Fruit fly (Drosophila melanogaster) whole organism, embryonic: ENCODE data around the gene LpR2.

Source experiments
- Abd-B ChIP-seq: fragments of 200-800 bp; sonication (Bioruptor generic); optimal IDR thresholded peaks from 2 replicates; lab custom pipeline; 2018; ENCODE audit warnings: missing biosample characterization, mild to moderate bottlenecking, missing genetic modification characterization, moderate library complexity
- BEAF-32 ChIP-seq: fragments of 200-800 bp; sonication (Bioruptor generic); optimal IDR thresholded peaks from 3 replicates; lab custom pipeline; 2017; ENCODE audit warnings: missing biosample characterization, missing genetic modification characterization, mild to moderate bottlenecking, moderate library complexity, missing genetic modification reagents
- CG11456 ChIP-seq: fragments of 200-800 bp; sonication (Bioruptor generic); IDR thresholded peaks from 3 replicates; pipeline ENCODE4 v1.3.6; 2022; ENCODE audit warnings: missing biosample characterization, missing genetic modification characterization
- CG12769 ChIP-seq: fragments of 200-800 bp; sonication (Bioruptor generic); optimal IDR thresholded peaks from 2 replicates; lab custom pipeline; 2019; ENCODE audit warnings: missing biosample characterization, mild to moderate bottlenecking, missing genetic modification characterization, moderate library complexity
- CG13287 ChIP-seq: fragments of 200-800 bp; sonication (Bioruptor generic); IDR thresholded peaks from 2 replicates; pipeline ENCODE4 v1.3.6; 2022; ENCODE audit warnings: missing biosample characterization, missing genetic modification characterization; ENCODE audit not compliant: partially characterized antibody
- CG13775 ChIP-seq: fragments of 200-800 bp; sonication (Bioruptor generic); optimal IDR thresholded peaks from 3 replicates; lab custom pipeline; 2017; ENCODE audit warnings: missing biosample characterization, mild to moderate bottlenecking, missing genetic modification characterization
- CG1647 ChIP-seq: fragments of 200-800 bp; sonication (Bioruptor generic); optimal IDR thresholded peaks from 3 replicates; lab custom pipeline; 2016; ENCODE audit warnings: missing biosample characterization, missing genetic modification characterization
- CG17186 ChIP-seq: fragments of 200-800 bp; sonication (Bioruptor generic); optimal IDR thresholded peaks from 3 replicates; lab custom pipeline; 2017; ENCODE audit warnings: missing biosample characterization, missing genetic modification reagents, missing genetic modification characterization
- CG2712 ChIP-seq: fragments of 200-800 bp; optimal IDR thresholded peaks from 3 replicates; lab custom pipeline; 2019; ENCODE audit warnings: missing biosample characterization, mild to moderate bottlenecking, missing genetic modification characterization, moderate library complexity
- CG32767 ChIP-seq: fragments of 200-800 bp; sonication (Bioruptor generic); IDR thresholded peaks from 2 replicates; pipeline ENCODE4 v1.3.6; 2022; ENCODE audit warnings: missing biosample characterization, missing genetic modification characterization
- CG34376 ChIP-seq: fragments of 200-800 bp; sonication (Bioruptor generic); optimal IDR thresholded peaks from 2 replicates; lab custom pipeline; 2018; ENCODE audit warnings: missing biosample characterization, mild to moderate bottlenecking, missing genetic modification characterization
- CG7987 ChIP-seq: fragments of 200-800 bp; sonication (Bioruptor generic); optimal IDR thresholded peaks from 2 replicates; lab custom pipeline; 2018; ENCODE audit warnings: missing biosample characterization, mild to moderate bottlenecking, missing genetic modification characterization, moderate library complexity
- CG8765 ChIP-seq: fragments of 200-800 bp; sonication (Bioruptor generic); IDR thresholded peaks from 2 replicates; pipeline ENCODE4 v1.3.6; 2022; ENCODE audit warnings: missing biosample characterization, missing genetic modification characterization
- Camta ChIP-seq: fragments of 200-800 bp; sonication (Bioruptor generic); optimal IDR thresholded peaks from 2 replicates; lab custom pipeline; 2016; ENCODE audit warnings: missing biosample characterization, missing genetic modification characterization
- CkIIα-i1 ChIP-seq: fragments of 200-800 bp; sonication (Bioruptor generic); IDR thresholded peaks from 2 replicates; pipeline ENCODE4 v1.3.6; 2022; ENCODE audit warnings: missing biosample characterization, missing genetic modification characterization
- CoRest ChIP-seq: fragments of 200-800 bp; sonication (Bioruptor generic); optimal IDR thresholded peaks from 3 replicates; lab custom pipeline; 2018; ENCODE audit warnings: missing biosample characterization, mild to moderate bottlenecking, missing genetic modification characterization, moderate library complexity
- Dll ChIP-seq: fragments of 200-800 bp; sonication (Bioruptor generic); IDR thresholded peaks from 4 replicates; pipeline ENCODE4 v1.3.6; 2022; ENCODE audit warnings: missing biosample characterization, missing genetic modification characterization; ENCODE audit not compliant: partially characterized antibody
- E2f2 ChIP-seq: fragments of 200-800 bp; sonication (Bioruptor generic); IDR thresholded peaks from 2 replicates; pipeline ENCODE4 v1.3.6; 2022; ENCODE audit warnings: missing biosample characterization, missing genetic modification characterization
- MBD-R2 ChIP-seq: fragments of 200-800 bp; sonication (Bioruptor generic); IDR thresholded peaks from 2 replicates; pipeline ENCODE4 v1.3.6; 2022; ENCODE audit warnings: missing biosample characterization, missing genetic modification characterization
- Med ChIP-seq: fragments of 200-800 bp; sonication (Bioruptor generic); peaks from one replicate; lab custom pipeline; 2016; ENCODE audit warnings: missing biosample characterization, missing genetic modification characterization, mild to moderate bottlenecking, inconsistent platforms, moderate library complexity
- Mrtf ChIP-seq: fragments of 200-800 bp; sonication (Bioruptor generic); IDR thresholded peaks from 3 replicates; pipeline ENCODE4 v1.3.6; 2022; ENCODE audit warnings: missing biosample characterization, missing genetic modification characterization
- NC2α ChIP-seq: fragments of 200-800 bp; sonication (Bioruptor generic); optimal IDR thresholded peaks from 2 replicates; lab custom pipeline; 2016; ENCODE audit warnings: missing biosample characterization, missing genetic modification characterization
- Pdp1 ChIP-seq, 2 experiments: fragments of 200-800 bp; sonication (Bioruptor generic); optimal IDR thresholded peaks; 3 replicates each; lab custom pipeline; 2016; ENCODE audit warnings: missing biosample characterization in 2 of 2, missing genetic modification characterization in 2 of 2, mild to moderate bottlenecking in 1 of 2, moderate library complexity in 1 of 2
- Scr ChIP-seq: fragments of 200-800 bp; sonication (Bioruptor generic); IDR thresholded peaks from 2 replicates; pipeline ENCODE4 v1.3.6; 2022; ENCODE audit warnings: missing biosample characterization, missing genetic modification characterization; ENCODE audit not compliant: partially characterized antibody
- Sin3A ChIP-seq: fragments of >200 bp; optimal IDR thresholded peaks from 2 replicates; lab custom pipeline; 2018
- Sry-β ChIP-seq: fragments of 200-800 bp; sonication (Bioruptor generic); optimal IDR thresholded peaks from 2 replicates; lab custom pipeline; 2018; ENCODE audit warnings: missing biosample characterization, mild to moderate bottlenecking, missing genetic modification characterization, moderate library complexity
- Sry-δ ChIP-seq: fragments of 200-800 bp; sonication (Bioruptor generic); optimal IDR thresholded peaks from 2 replicates; lab custom pipeline; 2016; ENCODE audit warnings: missing biosample characterization, missing genetic modification characterization
- Taf1 ChIP-seq: fragments of 200-800 bp; sonication (Bioruptor generic); IDR thresholded peaks from 2 replicates; pipeline ENCODE4 v1.3.6; 2022; ENCODE audit warnings: missing biosample characterization, missing genetic modification characterization
- ase ChIP-seq: fragments of 200-800 bp; sonication (Bioruptor generic); IDR thresholded peaks from 3 replicates; pipeline ENCODE4 v1.3.6; 2022; ENCODE audit warnings: missing biosample characterization, missing genetic modification characterization
- crp ChIP-seq, 2 experiments: fragments of 200-800 bp; sonication (Bioruptor generic); optimal IDR thresholded peaks; 2 replicates in 1 of 2; 3 replicates in 1 of 2; lab custom pipeline; 2017; ENCODE audit warnings: missing biosample characterization in 2 of 2, missing genetic modification characterization in 2 of 2, mild to moderate bottlenecking in 1 of 2, moderate library complexity in 1 of 2
- danr ChIP-seq: fragments of 200-800 bp; sonication (Bioruptor generic); IDR thresholded peaks from 2 replicates; pipeline ENCODE4 v1.3.6; 2022; ENCODE audit warnings: missing biosample characterization, missing genetic modification characterization
- grau ChIP-seq: fragments of 200-800 bp; optimal IDR thresholded peaks from 3 replicates; lab custom pipeline; 2019; ENCODE audit warnings: missing biosample characterization, mild to moderate bottlenecking, missing genetic modification characterization, moderate library complexity
- hth ChIP-seq: fragments of >200 bp; optimal IDR thresholded peaks from 2 replicates; lab custom pipeline; 2017; ENCODE audit warnings: inconsistent platforms
- knrl ChIP-seq: fragments of 200-800 bp; sonication (Bioruptor generic); IDR thresholded peaks from 3 replicates; pipeline ENCODE4 v1.3.6; 2022; ENCODE audit warnings: missing biosample characterization, missing genetic modification characterization; ENCODE audit not compliant: partially characterized antibody
- oc ChIP-seq: fragments of 200-800 bp; sonication (Bioruptor generic); optimal IDR thresholded peaks from 2 replicates; lab custom pipeline; 2018; ENCODE audit warnings: missing biosample characterization, mild to moderate bottlenecking, missing genetic modification characterization, moderate library complexity
- org-1 ChIP-seq: fragments of 200-800 bp; sonication (Bioruptor generic); optimal IDR thresholded peaks from 2 replicates; lab custom pipeline; 2017; ENCODE audit warnings: missing biosample characterization, missing genetic modification characterization
- otp ChIP-seq: fragments of 200-800 bp; sonication (Bioruptor generic); IDR thresholded peaks from 3 replicates; pipeline ENCODE4, ENCODE4 v1.3.6; 2022; ENCODE audit warnings: missing biosample characterization, missing genetic modification characterization
- phol ChIP-seq: fragments of 200-800 bp; sonication (Bioruptor generic); optimal IDR thresholded peaks from 3 replicates; lab custom pipeline; 2018; ENCODE audit warnings: missing biosample characterization, mild to moderate bottlenecking, missing genetic modification characterization, moderate library complexity
- pzg ChIP-seq: fragments of 200-800 bp; sonication (Bioruptor generic); optimal IDR thresholded peaks from 3 replicates; lab custom pipeline; 2018; ENCODE audit warnings: missing biosample characterization, mild to moderate bottlenecking, missing genetic modification characterization, moderate library complexity
- ranshi ChIP-seq: fragments of 200-800 bp; sonication (Bioruptor generic); IDR thresholded peaks from 2 replicates; pipeline ENCODE4 v1.3.6; 2022; ENCODE audit warnings: missing biosample characterization, missing genetic modification characterization
- sens ChIP-seq: fragments of 200-800 bp; sonication (Bioruptor generic); peaks from one replicate; lab custom pipeline; 2016; ENCODE audit warnings: missing biosample characterization, missing genetic modification characterization
- sna ChIP-seq: fragments of 200-800 bp; sonication (Bioruptor generic); IDR thresholded peaks from 2 replicates; pipeline ENCODE4 v1.3.6; 2022; ENCODE audit warnings: missing biosample characterization, missing genetic modification characterization; ENCODE audit not compliant: partially characterized antibody
- sr ChIP-seq: fragments of 200-800 bp; sonication (Bioruptor generic); IDR thresholded peaks from 3 replicates; pipeline ENCODE4 v1.3.6; 2022; ENCODE audit warnings: missing biosample characterization, missing genetic modification characterization
- stwl ChIP-seq: fragments of 200-800 bp; sonication (Bioruptor generic); optimal IDR thresholded peaks from 3 replicates; lab custom pipeline; 2018; ENCODE audit warnings: missing biosample characterization, mild to moderate bottlenecking, missing genetic modification characterization, moderate library complexity
- trem ChIP-seq: fragments of 200-800 bp; optimal IDR thresholded peaks from 3 replicates; lab custom pipeline; 2019; ENCODE audit warnings: missing biosample characterization, mild to moderate bottlenecking, missing genetic modification characterization, moderate library complexity
- wdn ChIP-seq: fragments of 200-800 bp; sonication (Bioruptor generic); IDR thresholded peaks from 2 replicates; pipeline ENCODE4 v1.3.6; 2022; ENCODE audit warnings: missing biosample characterization, missing genetic modification characterization

LpR2 gene

DNA sequence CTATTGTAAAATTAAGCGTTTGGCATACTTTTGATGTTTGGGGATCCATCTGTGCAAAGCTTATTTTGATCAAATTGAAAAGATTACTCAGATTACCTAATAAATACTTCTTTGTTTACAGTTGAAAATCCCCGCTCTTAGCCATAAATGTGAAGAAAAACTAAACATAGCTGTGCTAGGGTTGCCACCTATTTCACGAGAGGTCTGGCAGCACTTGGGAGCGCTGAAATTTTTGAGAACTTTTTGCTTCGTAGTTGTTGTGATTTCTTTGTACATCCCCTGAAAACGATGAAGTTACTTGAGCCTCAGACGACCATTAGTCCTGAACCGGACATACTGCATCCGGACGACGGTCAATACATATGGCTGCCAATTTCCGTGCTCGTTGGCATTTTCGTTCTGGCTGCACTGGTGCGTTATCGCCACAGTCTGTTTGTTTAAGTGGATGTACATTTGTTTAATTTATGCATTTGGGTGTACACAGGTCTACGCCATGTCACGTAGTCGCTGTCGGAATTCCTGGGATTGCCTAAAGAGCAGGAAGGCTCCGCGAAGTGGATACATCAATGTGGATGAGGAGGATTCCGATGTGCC is 61.7 kb downstream of the LpR2 start, which contains the start of the genes CG4730 and CG5039 (continued):
- TF ChIP-seq sens (peak; percentile 76), ranshi (GFP tag; lab: Robert Waterston, UW) (no peak), Abd-B (GFP tag; lab: Kevin White, UChicago) (peak; percentile 65), sna (GFP tag; lab: Robert Waterston, UW) (no peak), oc (no peak), stwl (peak; percentile 3), CoRest (tag; lab: Kevin White, UChicago) (no peak), Pdp1 (GFP tag; optimal IDR thresholded peaks at IDR 0.05; lab: Kevin White, UChicago) (peak in 1 of 2 experiments; percentile 67), CG8765 (no peak), CG12769 (tag; lab: Kevin White, UChicago) (no peak), danr (GFP tag; lab: Robert Waterston, UW) (0 out of 2 replicates have a peak, but pooled peaks have one; percentile 6), Dll (0 out of 4 replicates have a peak, but pooled peaks have one; percentile 11), grau (tag; lab: Kevin White, UChicago) (no peak), Sry-β (GFP tag; lab: Kevin White, UChicago) (peak; percentile 2), hth (lab: Kevin White, UChicago) (no peak), CG1647 (GFP tag; lab: Kevin White, UChicago) (no peak), phol (tag; lab: Kevin White, UChicago) (peak; percentile 37), Med (GFP tag; lab: Kevin White, UChicago) (peak; percentile 5), CG34376 (no peak), crp (GFP tag; optimal IDR thresholded peaks at IDR 0.05; lab: Kevin White, UChicago) (peak in 1 of 2 experiments; percentile 41), Sry-δ (GFP tag; lab: Kevin White, UChicago) (peak; percentile 25), wdn (no peak), CG11456 (no peak), CkIIα-i1 (no peak), knrl (GFP tag; lab: Robert Waterston, UW) (0 out of 3 replicates have a peak, but pooled peaks have one; percentile 16), BEAF-32 (GFP tag; lab: Kevin White, UChicago) (no peak), NC2α (GFP tag; lab: Kevin White, UChicago) (no peak), CG32767 (GFP tag; lab: Robert Waterston, UW) (no peak), org-1 (no peak), Taf1 (GFP tag; lab: Robert Waterston, UW) (no peak), CG13775 (GFP tag; lab: Kevin White, UChicago) (no peak), E2f2 (GFP tag; lab: Robert Waterston, UW) (peak; percentile 78), Camta (GFP tag; lab: Kevin White, UChicago) (no peak), Scr (GFP tag; lab: Robert Waterston, UW) (no peak), CG17186 (GFP tag; lab: Kevin White, UChicago) (peak; percentile 37), CG2712 (no peak), sr (0 out of 3 replicates have a peak, but pooled peaks have one; percentile 6), otp (GFP tag; lab: Robert Waterston, UW) (no peak), pzg (GFP tag; lab: Kevin White, UChicago) (peak; percentile 74), ase (no peak), CG13287 (GFP tag; lab: Robert Waterston, UW) (peak; percentile 28; the same call in 1 of the 2 replicates), MBD-R2 (GFP tag; lab: Robert Waterston, UW) (peak; percentile 88), Sin3A (peak; percentile 24), trem (tag; lab: Kevin White, UChicago) (peak; percentile 21), CG7987 (GFP tag; lab: Kevin White, UChicago) (peak; percentile 5), Mrtf (GFP tag; lab: Robert Waterston, UW) (no peak)
